Worm (Caenorhabditis elegans) whole organism, mixed stage, embryonic: ENCODE data around the gene aco-2.

Experiments
- M03D4.4 ChIP-seq: sonication (generic microtip); optimal IDR thresholded peaks from 2 replicates; lab custom pipeline; 2017; ENCODE audit warnings: mild to moderate bottlenecking, missing genetic modification characterization, missing compliant biosample characterization
- bed-3 ChIP-seq: fragments of 200-800 bp; sonication (Bioruptor generic); optimal IDR thresholded peaks from 3 replicates; lab custom pipeline; 2018; ENCODE audit warnings: mild to moderate bottlenecking, missing genetic modification characterization, moderate library complexity, missing compliant biosample characterization
- blmp-1 ChIP-seq: fragments of 150-350 bp; optimal IDR thresholded peaks from 2 replicates; lab custom pipeline; 2014; ENCODE audit warnings: missing biosample characterization, missing genetic modification characterization
- ceh-39 ChIP-seq: fragments of 150-350 bp; optimal IDR thresholded peaks from 2 replicates; lab custom pipeline; 2014; ENCODE audit warnings: missing biosample characterization, missing genetic modification characterization
- ceh-43 ChIP-seq: fragments of 200-800 bp; sonication (Bioruptor generic); optimal IDR thresholded peaks from 2 replicates; lab custom pipeline; 2018; ENCODE audit warnings: mild to moderate bottlenecking, missing genetic modification characterization, moderate library complexity, missing compliant biosample characterization
- ceh-83 ChIP-seq: fragments of 200-800 bp; sonication (Bioruptor generic); optimal IDR thresholded peaks from 2 replicates; lab custom pipeline; 2018; ENCODE audit warnings: mild to moderate bottlenecking, missing genetic modification characterization, missing compliant biosample characterization
- ces-1 ChIP-seq: fragments of 150-350 bp; optimal IDR thresholded peaks from 2 replicates; lab custom pipeline; 2014; ENCODE audit warnings: missing biosample characterization, missing genetic modification reagents, missing genetic modification characterization
- drap-1 ChIP-seq: fragments of 200-800 bp; sonication (Bioruptor generic); optimal IDR thresholded peaks from 3 replicates; lab custom pipeline; 2018; ENCODE audit warnings: mild to moderate bottlenecking, missing genetic modification characterization, missing compliant biosample characterization
- elt-1 ChIP-seq: sonication (generic microtip); optimal IDR thresholded peaks from 2 replicates; lab custom pipeline; 2017; ENCODE audit warnings: missing genetic modification characterization, mild to moderate bottlenecking, missing compliant biosample characterization, antibody characterized with exemption, moderate library complexity, borderline replicate concordance; ENCODE audit not compliant: insufficient read depth
- elt-3 ChIP-seq: fragments of 150-350 bp; optimal IDR thresholded peaks from 2 replicates; lab custom pipeline; 2014; ENCODE audit warnings: missing biosample characterization, missing genetic modification characterization
- flh-1 ChIP-seq: fragments of 200-800 bp; sonication (Bioruptor generic); optimal IDR thresholded peaks from 2 replicates; lab custom pipeline; 2018; ENCODE audit warnings: mild to moderate bottlenecking, missing genetic modification characterization, moderate library complexity, missing compliant biosample characterization
- ham-2 ChIP-seq: fragments of 200-800 bp; sonication (Bioruptor generic); optimal IDR thresholded peaks from 2 replicates; lab custom pipeline; 2018; ENCODE audit warnings: mild to moderate bottlenecking, missing genetic modification characterization, missing compliant biosample characterization
- hlh-1 ChIP-seq: fragments of 150-350 bp; optimal IDR thresholded peaks from 2 replicates; lab custom pipeline; 2014; ENCODE audit warnings: missing biosample characterization, missing genetic modification reagents, missing genetic modification characterization
- lin-32 ChIP-seq: fragments of 200-800 bp; sonication (Bioruptor generic); optimal IDR thresholded peaks from 2 replicates; lab custom pipeline; 2018; ENCODE audit warnings: mild to moderate bottlenecking, missing genetic modification characterization, missing compliant biosample characterization
- lsy-2 ChIP-seq: fragments of 150-350 bp; optimal IDR thresholded peaks from 2 replicates; lab custom pipeline; 2014; ENCODE audit warnings: missing biosample characterization, missing genetic modification characterization
- mab-5 ChIP-seq: fragments of 150-350 bp; optimal IDR thresholded peaks from 2 replicates; lab custom pipeline; 2014; ENCODE audit warnings: missing biosample characterization, missing genetic modification characterization
- mep-1 ChIP-seq: fragments of 150-350 bp; optimal IDR thresholded peaks from 2 replicates; lab custom pipeline; 2017; ENCODE audit warnings: missing biosample characterization, missing genetic modification reagents, missing genetic modification characterization, inconsistent platforms
- mls-2 ChIP-seq: sonication (generic microtip); optimal IDR thresholded peaks from 2 replicates; lab custom pipeline; 2016; ENCODE audit warnings: mild to moderate bottlenecking, missing genetic modification characterization, moderate library complexity, missing compliant biosample characterization
- nhr-12 ChIP-seq: fragments of 150-350 bp; optimal IDR thresholded peaks from 2 replicates; lab custom pipeline; 2014; ENCODE audit warnings: missing biosample characterization, missing genetic modification characterization
- nhr-237 ChIP-seq: fragments of 150-350 bp; optimal IDR thresholded peaks from 2 replicates; lab custom pipeline; 2014; ENCODE audit warnings: missing biosample characterization, missing genetic modification characterization
- nhr-28 ChIP-seq: fragments of 150-350 bp; optimal IDR thresholded peaks from 2 replicates; lab custom pipeline; 2014; ENCODE audit warnings: missing biosample characterization, missing genetic modification characterization
- nhr-76 ChIP-seq: sonication (generic microtip); optimal IDR thresholded peaks from 2 replicates; lab custom pipeline; 2017; ENCODE audit warnings: missing biosample characterization, missing genetic modification characterization
- pha-4 ChIP-seq: fragments of 150-350 bp; optimal IDR thresholded peaks from 2 replicates; lab custom pipeline; 2018; ENCODE audit warnings: missing biosample characterization, missing genetic modification reagents, missing genetic modification characterization
- sem-2 ChIP-seq: fragments of 200-800 bp; sonication (Bioruptor generic); optimal IDR thresholded peaks from 2 replicates; lab custom pipeline; 2018; ENCODE audit warnings: mild to moderate bottlenecking, missing genetic modification characterization, missing compliant biosample characterization
- snpc-4 ChIP-seq: fragments of 150-350 bp; optimal IDR thresholded peaks from 2 replicates; lab custom pipeline; 2014; ENCODE audit warnings: missing biosample characterization, missing genetic modification characterization
- sptf-1 ChIP-seq: sonication (generic microtip); optimal IDR thresholded peaks from 2 replicates; lab custom pipeline; 2017; ENCODE audit warnings: mild to moderate bottlenecking, missing genetic modification characterization, moderate library complexity, missing compliant biosample characterization
- tbx-8 ChIP-seq: fragments of 200-800 bp; sonication (Bioruptor generic); optimal IDR thresholded peaks from 2 replicates; lab custom pipeline; 2018; ENCODE audit warnings: mild to moderate bottlenecking, missing genetic modification characterization, moderate library complexity, missing compliant biosample characterization
- unc-120 ChIP-seq: sonication (generic microtip); optimal IDR thresholded peaks from 2 replicates; lab custom pipeline; 2017; ENCODE audit warnings: missing genetic modification characterization, missing compliant biosample characterization; ENCODE audit not compliant: poor library complexity, severe bottlenecking
- zip-8 ChIP-seq: fragments of 150-350 bp; optimal IDR thresholded peaks from 2 replicates; lab custom pipeline; 2014; ENCODE audit warnings: missing biosample characterization, missing genetic modification characterization
- ztf-11 ChIP-seq: fragments of 150-350 bp; optimal IDR thresholded peaks from 2 replicates; lab custom pipeline; 2014; ENCODE audit warnings: missing biosample characterization, missing genetic modification characterization

aco-2 gene

ce11 chrIII:7986585-7987171 lies 13.2 kb downstream of the aco-2 start, which contains the start of gene hrpk-2:
Gene hrpk-2, plus strand, starts transcription at chrIII:7987121.
- TF ChIP-seq lin-32 (GFP tag; lab: Kevin White, UChicago) (no peak), sem-2 (GFP tag; lab: Kevin White, UChicago) (no peak), ces-1 (GFP tag; lab: Kevin White, UChicago) (no peak), ham-2 (GFP tag; lab: Kevin White, UChicago) (no peak), mls-2 (tag; lab: Kevin White, UChicago) (no peak), ceh-83 (no peak), nhr-76 (tag; lab: Kevin White, UChicago) (no peak), sptf-1 (no peak), unc-120 (no peak), mab-5 (no peak), tbx-8 (GFP tag; lab: Kevin White, UChicago) (no peak), M03D4.4 (tag; lab: Kevin White, UChicago) (no peak), flh-1 (no peak), nhr-12 (tag; lab: Kevin White, UChicago) (no peak), pha-4 (tag; lab: Kevin White, UChicago) (no peak), elt-1 (tag; lab: Kevin White, UChicago) (no peak)

- TF ChIP-seq nhr-237 (tag; lab: Kevin White, UChicago): no peak
- no peak for TF ChIP-seq ceh-43 (GFP tag; lab: Kevin White, UChicago)
- no peak for TF ChIP-seq flh-1
- no peak for TF ChIP-seq ceh-39 (tag; lab: Kevin White, UChicago)
- no peak for TF ChIP-seq ces-1 (GFP tag; lab: Kevin White, UChicago)
- no peak for TF ChIP-seq ham-2 (GFP tag; lab: Kevin White, UChicago)
- no peak for TF ChIP-seq elt-3 (tag; lab: Kevin White, UChicago)
- no peak for TF ChIP-seq drap-1 (GFP tag; lab: Kevin White, UChicago)
- no peak for TF ChIP-seq elt-1 (tag; lab: Kevin White, UChicago)
- no peak for TF ChIP-seq pha-4 (tag; lab: Kevin White, UChicago)
- no peak for TF ChIP-seq M03D4.4 (tag; lab: Kevin White, UChicago)
- TF ChIP-seq ceh-83: no peak
- TF ChIP-seq tbx-8 (GFP tag; lab: Kevin White, UChicago): no peak
- no peak for TF ChIP-seq sptf-1
- no peak for TF ChIP-seq mab-5
- no peak for TF ChIP-seq mep-1 (tag; lab: Kevin White, UChicago)
- no peak for TF ChIP-seq bed-3 (GFP tag; lab: Kevin White, UChicago)
- no peak for TF ChIP-seq mls-2 (tag; lab: Kevin White, UChicago)
- TF ChIP-seq lsy-2 (tag; lab: Kevin White, UChicago): no peak
- TF ChIP-seq ztf-11 (tag; lab: Kevin White, UChicago): no peak
These were observed 22.8 kb downstream of the aco-2 start, which contains the start of gene npr-17 for ce11 chrIII:7996353-7996752. Gene npr-17, minus strand, starts transcription at chrIII:7996453.

- TF ChIP-seq drap-1 (GFP tag; lab: Kevin White, UChicago): no peak
These were observed 24.0 kb downstream of the aco-2 start for ce11 chrIII:7997447-7998046.

ce11 chrIII:8001557-8001956 lies 28.0 kb downstream of the aco-2 start:
- no peak for TF ChIP-seq snpc-4 (tag; lab: Kevin White, UChicago)
- no peak for TF ChIP-seq mls-2 (tag; lab: Kevin White, UChicago)
- TF ChIP-seq flh-1: no peak
- TF ChIP-seq zip-8: no peak
- no peak for TF ChIP-seq unc-120
- TF ChIP-seq drap-1 (GFP tag; lab: Kevin White, UChicago): no peak
- TF ChIP-seq mep-1 (tag; lab: Kevin White, UChicago): no peak
- no peak for TF ChIP-seq lin-32 (GFP tag; lab: Kevin White, UChicago)
- TF ChIP-seq nhr-12 (tag; lab: Kevin White, UChicago): no peak
- TF ChIP-seq elt-1 (tag; lab: Kevin White, UChicago): no peak
- TF ChIP-seq nhr-28 (tag; lab: Kevin White, UChicago): no peak
- no peak for TF ChIP-seq nhr-237 (tag; lab: Kevin White, UChicago)
- TF ChIP-seq lsy-2 (tag; lab: Kevin White, UChicago): no peak
- TF ChIP-seq hlh-1 (tag; lab: Kevin White, UChicago): no peak
- no peak for TF ChIP-seq bed-3 (GFP tag; lab: Kevin White, UChicago)
- no peak for TF ChIP-seq tbx-8 (GFP tag; lab: Kevin White, UChicago)
- TF ChIP-seq blmp-1 (tag; lab: Kevin White, UChicago): no peak
- no peak for TF ChIP-seq M03D4.4 (tag; lab: Kevin White, UChicago)
- no peak for TF ChIP-seq ztf-11 (tag; lab: Kevin White, UChicago)
- TF ChIP-seq, all 35 proteins: peak for 0
